Fruit fly (Drosophila melanogaster): ENCODE data around the gene CG9547.
A peak's percentile ranks its signal among the peaks of the same experiment; 100 is the strongest.

Gene CG9547

DNA sequence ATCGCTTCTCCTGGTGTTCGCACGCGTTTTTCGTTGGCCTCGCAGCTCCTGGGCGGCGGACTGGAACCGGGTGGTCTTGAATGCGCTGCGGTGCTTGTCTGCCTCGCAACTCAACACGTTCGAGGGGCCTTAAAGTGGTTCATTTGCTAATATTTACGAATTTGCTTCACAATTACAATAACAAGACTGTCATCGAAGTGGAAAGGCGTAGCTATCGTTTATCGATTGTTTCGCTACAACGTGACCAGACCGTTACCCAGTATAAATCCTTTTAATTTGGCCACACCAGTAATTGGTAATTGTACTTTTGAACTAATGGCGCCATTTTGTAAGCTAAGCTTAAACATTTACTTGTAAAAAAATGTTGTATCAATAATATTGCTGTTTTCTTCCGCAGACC is 17.6 kb downstream of the CG9547 start, which contains the start of gene CG9536 (continued):
- TF ChIP-seq E2f1 (GFP tag; IDR thresholded peaks at IDR 0.05) (no peak), CG7963 (GFP tag; IDR thresholded peaks at IDR 0.05; ENCODE audit: partially characterized antibody) (0 out of 3 replicates have a peak, but pooled peaks have one; percentile 20), HLH4C (GFP tag; IDR thresholded peaks at IDR 0.05; ENCODE audit: partially characterized antibody) (peak; percentile 66; the same call in 2 of the 3 replicates), CG4707 (GFP tag; optimal IDR thresholded peaks at IDR 0.05) (no peak), BEAF-32 (GFP tag; optimal IDR thresholded peaks at IDR 0.05) (peak; percentile 48), crol (GFP tag; IDR thresholded peaks at IDR 0.05) (no peak), E2f2 (GFP tag; IDR thresholded peaks at IDR 0.05) (peak; percentile 91), CG17328 (GFP tag; IDR thresholded peaks at IDR 0.05) (no peak), Dref (GFP tag; IDR thresholded peaks at IDR 0.05) (peak; percentile 87)

DNA sequence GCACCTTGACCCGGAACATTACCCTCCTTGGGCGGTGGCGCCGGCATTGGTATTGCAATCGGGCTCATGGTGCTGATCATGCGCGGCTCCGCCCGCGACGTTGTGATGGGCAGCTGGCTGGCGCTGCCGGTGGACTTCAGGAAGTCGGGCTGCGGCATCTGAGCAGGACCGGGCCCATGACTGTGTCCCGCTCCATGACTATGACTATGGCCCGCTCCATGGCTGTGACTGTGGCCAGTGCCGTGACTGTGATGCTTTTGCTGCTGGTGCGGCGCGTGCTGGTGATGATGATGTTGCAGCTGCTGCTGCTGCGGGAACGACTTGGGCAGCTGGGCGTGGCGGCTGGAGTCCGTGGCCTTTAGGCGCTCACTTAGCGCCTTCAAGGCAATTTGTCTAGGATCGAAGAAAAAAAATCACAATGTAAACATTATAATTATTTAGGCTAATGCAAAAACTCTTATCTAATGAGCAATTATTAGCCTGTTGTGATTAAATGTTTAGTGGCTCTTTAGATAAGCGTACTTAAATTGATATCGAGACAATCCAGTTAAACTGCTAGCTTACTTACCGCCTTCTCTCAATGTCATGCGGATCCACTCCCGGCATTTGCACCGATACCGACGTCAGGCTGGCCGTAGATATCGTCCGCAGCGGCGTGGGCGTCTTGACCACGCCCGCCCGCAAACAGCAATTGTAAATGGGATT is 19.3 kb downstream of the CG9547 start:
- TF ChIP-seq yki (optimal IDR thresholded peaks at IDR 0.05) (no peak), CG15073 (GFP tag; optimal IDR thresholded peaks at IDR 0.05) (peak; percentile 66), Hr39 (optimal IDR thresholded peaks at IDR 0.05) (no peak), Dbx (GFP tag; IDR thresholded peaks at IDR 0.05) (0 out of 3 replicates have a peak, but pooled peaks have one; percentile 53), exex (tag; optimal IDR thresholded peaks at IDR 0.05) (peak; percentile 74), Dref (GFP tag; IDR thresholded peaks at IDR 0.05) (peak; percentile 25; the same call in 1 of the 2 replicates), Med (GFP tag) (peak; percentile 21), CG17829 (tag; optimal IDR thresholded peaks at IDR 0.05) (no peak)

DNA sequence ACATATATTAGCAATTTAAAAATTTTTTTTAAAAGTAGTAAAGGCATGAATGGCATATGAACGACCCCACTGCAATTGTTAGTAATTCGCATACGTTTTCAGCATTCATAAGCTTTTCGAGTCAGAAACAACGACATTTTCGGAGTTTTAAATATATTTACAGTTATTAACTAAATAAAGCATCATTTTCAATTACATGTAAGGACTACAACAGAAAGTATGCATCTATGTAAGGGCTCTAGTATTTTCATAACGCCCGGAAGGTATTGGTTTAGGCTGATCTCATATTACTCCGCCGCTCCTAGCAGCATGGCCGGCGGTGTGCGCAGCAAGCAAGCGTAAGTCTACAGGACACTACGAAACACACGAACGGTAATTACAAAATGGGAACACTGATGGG is 20.0 kb downstream of the CG9547 start:
- no peak for TF ChIP-seq prd (optimal IDR thresholded peaks at IDR 0.05)
- 0 out of 3 replicates have a peak, but pooled peaks have one; percentile 8 for TF ChIP-seq prd (GFP tag; IDR thresholded peaks at IDR 0.05)
- TF ChIP-seq C15 (GFP tag; IDR thresholded peaks at IDR 0.05), result no peak
- peak; percentile 83 for TF ChIP-seq sens (GFP tag)
- TF ChIP-seq Med (GFP tag), result peak; percentile 35
- peak; percentile 87 for TF ChIP-seq CG11696 (GFP tag; IDR thresholded peaks at IDR 0.05)
- TF ChIP-seq odd (GFP tag; optimal IDR thresholded peaks at IDR 0.05), result no peak
- no peak for TF ChIP-seq Mes4 (GFP tag; optimal IDR thresholded peaks at IDR 0.05)

DNA sequence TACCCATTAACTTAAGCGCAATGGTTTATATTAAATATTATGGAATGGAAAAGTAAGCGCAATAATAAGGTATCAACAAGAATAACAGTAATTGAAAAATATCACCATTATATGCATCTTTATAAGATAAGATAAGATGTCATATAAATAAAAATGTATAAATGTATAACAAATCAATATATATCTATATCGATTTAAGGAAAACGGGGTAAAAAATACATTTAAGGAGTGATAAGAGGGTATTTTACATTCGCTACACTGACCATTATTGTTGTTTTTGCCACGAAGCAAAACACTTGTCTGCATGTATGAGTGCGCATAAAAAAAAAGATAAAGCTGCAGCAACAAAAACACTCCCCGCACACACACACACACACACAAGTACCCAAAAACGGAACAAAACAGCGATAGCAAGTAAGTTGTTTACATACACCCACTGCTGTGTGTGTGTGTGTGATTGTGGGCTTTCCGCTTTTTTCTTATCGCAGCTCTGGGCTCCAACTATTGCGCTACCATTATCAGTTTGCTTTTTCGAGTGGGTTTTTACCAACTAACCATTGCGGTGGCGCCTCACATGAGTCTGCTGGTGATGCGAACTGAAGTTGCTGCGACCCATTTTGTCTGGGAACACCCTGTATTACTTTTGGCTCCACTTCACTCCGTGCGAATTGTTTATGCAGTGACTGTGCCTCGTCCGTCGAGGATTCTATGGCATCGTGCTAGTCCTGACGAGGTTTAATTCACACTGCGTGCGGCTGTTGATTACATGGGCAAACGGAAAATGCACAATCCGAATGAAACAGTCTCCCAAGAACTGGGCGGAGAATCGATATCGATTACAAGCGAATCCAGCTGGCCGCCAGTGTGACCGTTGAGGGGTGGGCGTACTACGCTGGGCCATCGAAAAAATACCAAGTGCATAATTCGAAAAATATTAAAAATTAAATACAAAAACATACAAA is 21.0 kb downstream of the CG9547 start, which contains the start of gene mmy:
Gene mmy, minus strand, starts transcription at position 829 of the 962 bp plus-strand sequence.
- TF ChIP-seq CG9609 (GFP tag; optimal IDR thresholded peaks at IDR 0.05) (peak; percentile 10), NC2α (GFP tag; optimal IDR thresholded peaks at IDR 0.05) (no peak), CG2129 (GFP tag; IDR thresholded peaks at IDR 0.05; ENCODE audit: partially characterized antibody) (no peak; the same call in 1 of the 2 replicates), D19B (GFP tag; optimal IDR thresholded peaks at IDR 0.05) (peak; percentile 98), otp (GFP tag; IDR thresholded peaks at IDR 0.05) (peak; percentile 9; the same call in 1 of the 3 replicates), CG9727 (GFP tag; optimal IDR thresholded peaks at IDR 0.05) (no peak), CG3407 (GFP tag; optimal IDR thresholded peaks at IDR 0.05) (no peak), ERR (GFP tag; optimal IDR thresholded peaks at IDR 0.05) (peak; percentile 50), CG12104 (GFP tag; optimal IDR thresholded peaks at IDR 0.05) (peak; percentile 50), gce (GFP tag; IDR thresholded peaks at IDR 0.05) (no peak), zfh2 (GFP tag; optimal IDR thresholded peaks at IDR 0.05) (no peak), tgo (GFP tag; IDR thresholded peaks at IDR 0.05) (peak; percentile 57; the same call in 2 of the 3 replicates), CG7963 (GFP tag; IDR thresholded peaks at IDR 0.05; ENCODE audit: partially characterized antibody) (no peak), CG16863 (GFP tag; optimal IDR thresholded peaks at IDR 0.05) (peak; percentile 14), MBD-R2 (GFP tag; IDR thresholded peaks at IDR 0.05) (peak; percentile 62), sima (GFP tag; optimal IDR thresholded peaks at IDR 0.05) (no peak), jumu (GFP tag; optimal IDR thresholded peaks at IDR 0.05) (peak; percentile 15), NFAT (GFP tag; IDR thresholded peaks at IDR 0.05) (peak; percentile 28; the same call in 1 of the 2 replicates), CG12071 (GFP tag; optimal IDR thresholded peaks at IDR 0.05) (no peak), CG15696 (tag; optimal IDR thresholded peaks at IDR 0.05) (peak; percentile 3), B-H2 (GFP tag; optimal IDR thresholded peaks at IDR 0.05) (peak; percentile 35), CG18619 (GFP tag; optimal IDR thresholded peaks at IDR 0.05) (no peak)

Data from whole organism, embryonic.